Fruit fly (Drosophila melanogaster) Kc167 (cell line): ENCODE measurements around the gene Nelf-A.

ENCODE experiments used
- Myc ChIP-seq: fragments of >200 bp; optimal IDR thresholded peaks from 2 replicates; lab custom pipeline; 2017; ENCODE audit warnings: missing external identifiers
- Sin3A ChIP-seq: fragments of >200 bp; optimal IDR thresholded peaks from 2 replicates; lab custom pipeline; 2018; ENCODE audit warnings: missing external identifiers
- h ChIP-seq: fragments of >200 bp; optimal IDR thresholded peaks from 3 replicates; lab custom pipeline; 2018; ENCODE audit warnings: missing external identifiers
- insv ChIP-seq: fragments of >200 bp; optimal IDR thresholded peaks from 3 replicates; lab custom pipeline; 2018; ENCODE audit warnings: missing external identifiers
- psq ChIP-seq: fragments of >200 bp; optimal IDR thresholded peaks from 2 replicates; lab custom pipeline; 2017; ENCODE audit warnings: missing external identifiers
- ttk ChIP-seq: sonication (Bioruptor generic); optimal IDR thresholded peaks from 2 replicates; lab custom pipeline; 2017; ENCODE audit warnings: missing external identifiers

DNA sequence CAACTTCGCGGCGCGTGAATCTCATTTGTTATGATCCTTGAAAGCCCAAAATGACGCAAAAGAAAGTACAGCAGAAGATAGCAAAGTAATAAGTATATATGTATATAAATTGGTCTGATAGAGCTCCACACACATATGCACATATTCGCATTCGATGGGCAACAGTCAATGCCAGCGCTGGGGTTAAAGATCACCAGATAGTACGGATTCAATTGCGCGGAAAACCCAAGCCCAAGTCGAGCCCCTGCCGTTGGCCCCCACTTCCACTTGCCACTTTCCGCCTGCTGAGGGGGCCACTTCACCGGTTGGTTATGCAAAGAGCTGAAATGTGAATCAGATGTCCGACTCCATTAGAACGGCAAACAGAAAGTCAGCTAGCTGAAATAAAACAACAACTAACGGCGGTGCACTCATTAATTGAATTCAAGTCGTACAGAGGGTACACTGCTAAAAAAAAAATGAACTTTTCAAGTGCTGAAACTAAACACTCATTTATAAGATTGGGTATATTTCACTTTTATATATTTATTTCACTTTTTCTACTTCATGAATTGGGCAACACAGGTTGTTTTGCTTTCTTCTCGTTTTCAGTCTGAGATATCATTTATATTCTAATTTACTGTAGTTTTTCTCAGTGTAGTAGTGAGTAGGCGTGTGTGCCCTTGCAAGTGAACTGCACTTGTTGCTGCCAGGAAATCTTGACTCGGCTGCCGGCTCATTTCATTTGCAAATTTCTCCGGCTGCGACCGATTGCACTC lies 28.1 kb upstream of the Nelf-A start:
- no peak for TF ChIP-seq insv (lab: Kevin White, UChicago)
- TF ChIP-seq psq, result no peak
- TF ChIP-seq h, result no peak
- no peak for TF ChIP-seq ttk
- TF ChIP-seq Sin3A (lab: Kevin White, UChicago), result no peak
- no peak for TF ChIP-seq Myc (lab: Kevin White, UChicago)
